Worm (Caenorhabditis elegans) whole organism, L3 larva: Measurements from ENCODE around the gene bre-5.

Source experiments
- R02D3.7 ChIP-seq: fragments of 150-350 bp; optimal IDR thresholded peaks from 2 replicates; lab custom pipeline; 2014; ENCODE audit warnings: missing biosample characterization, missing genetic modification characterization
- ZK546.5 ChIP-seq: sonication (generic microtip); optimal IDR thresholded peaks from 2 replicates; lab custom pipeline; 2017; ENCODE audit warnings: missing biosample characterization, missing genetic modification characterization
- aly-2 ChIP-seq: fragments of 150-350 bp; optimal IDR thresholded peaks from 2 replicates; lab custom pipeline; 2014; ENCODE audit warnings: missing biosample characterization, missing genetic modification characterization
- ama-1 ChIP-seq: fragments of 150-350 bp; optimal IDR thresholded peaks from 2 replicates; lab custom pipeline; 2018
- ceh-28 ChIP-seq: fragments of 150-350 bp; optimal IDR thresholded peaks from 2 replicates; lab custom pipeline; 2014; ENCODE audit warnings: missing biosample characterization, missing genetic modification reagents, missing genetic modification characterization
- ceh-82 ChIP-seq: fragments of 150-350 bp; optimal IDR thresholded peaks from 2 replicates; lab custom pipeline; 2014; ENCODE audit warnings: missing biosample characterization, missing genetic modification characterization
- ceh-9 ChIP-seq: sonication (generic microtip); optimal IDR thresholded peaks from 2 replicates; lab custom pipeline; 2018; ENCODE audit warnings: missing biosample characterization, missing genetic modification characterization
- egl-27 ChIP-seq: sonication (generic microtip); optimal IDR thresholded peaks from 4 replicates; lab custom pipeline; 2017; ENCODE audit warnings: missing biosample characterization, missing genetic modification reagents, missing genetic modification characterization
- egl-5 ChIP-seq: fragments of 150-350 bp; optimal IDR thresholded peaks from 2 replicates; lab custom pipeline; 2017; ENCODE audit warnings: missing biosample characterization, missing genetic modification reagents, missing genetic modification characterization, inconsistent platforms
- elt-1 ChIP-seq: fragments of 150-350 bp; optimal IDR thresholded peaks from 2 replicates; lab custom pipeline; 2014; ENCODE audit warnings: missing biosample characterization, missing genetic modification characterization
- elt-2 ChIP-seq: sonication (generic microtip); optimal IDR thresholded peaks from 2 replicates; lab custom pipeline; 2016; ENCODE audit warnings: missing genetic modification reagents, mild to moderate bottlenecking, missing genetic modification characterization, missing compliant biosample characterization
- elt-3 ChIP-seq, 3 experiments: fragments of 150-350 bp in 1 of 3; sonication (generic microtip) in 2 of 3; optimal IDR thresholded peaks; 2 replicates in 2 of 3; 4 replicates in 1 of 3; lab custom pipeline; 2014 to 2017; ENCODE audit warnings: missing biosample characterization in 3 of 3, missing genetic modification characterization in 3 of 3
- fkh-10 ChIP-seq: sonication (generic microtip); optimal IDR thresholded peaks from 2 replicates; lab custom pipeline; 2017; ENCODE audit warnings: missing biosample characterization, missing genetic modification reagents, missing genetic modification characterization
- fkh-2 ChIP-seq: fragments of 150-350 bp; optimal IDR thresholded peaks from 2 replicates; lab custom pipeline; 2014; ENCODE audit warnings: missing biosample characterization, missing genetic modification reagents, missing genetic modification characterization
- fos-1 ChIP-seq: fragments of 150-350 bp; optimal IDR thresholded peaks from 2 replicates; lab custom pipeline; 2014; ENCODE audit warnings: missing biosample characterization, missing genetic modification characterization
- hmg-11 ChIP-seq: sonication (generic microtip); optimal IDR thresholded peaks from 2 replicates; lab custom pipeline; 2016; ENCODE audit warnings: missing genetic modification characterization, missing compliant biosample characterization
- jun-1 ChIP-seq: fragments of 150-350 bp; optimal IDR thresholded peaks from 2 replicates; lab custom pipeline; 2014; ENCODE audit warnings: missing biosample characterization, missing genetic modification reagents, missing genetic modification characterization
- lin-15B ChIP-seq: fragments of 150-350 bp; optimal IDR thresholded peaks from 2 replicates; lab custom pipeline; 2014; ENCODE audit warnings: missing biosample characterization, missing genetic modification characterization
- lsy-12 ChIP-seq: sonication (generic microtip); optimal IDR thresholded peaks from 2 replicates; lab custom pipeline; 2016; ENCODE audit warnings: mild to moderate bottlenecking, missing genetic modification characterization, missing compliant biosample characterization
- nfya-1 ChIP-seq: sonication (generic microtip); optimal IDR thresholded peaks from 2 replicates; lab custom pipeline; 2017; ENCODE audit warnings: missing genetic modification characterization, mild to moderate bottlenecking, missing compliant biosample characterization, antibody characterized with exemption, moderate library complexity; ENCODE audit not compliant: insufficient read depth
- nhr-12 ChIP-seq: fragments of 150-350 bp; optimal IDR thresholded peaks from 2 replicates; lab custom pipeline; 2014; ENCODE audit warnings: missing biosample characterization, missing genetic modification characterization
- nhr-23 ChIP-seq: fragments of 150-350 bp; optimal IDR thresholded peaks from 2 replicates; lab custom pipeline; 2014; ENCODE audit warnings: missing biosample characterization, missing genetic modification reagents, missing genetic modification characterization
- nhr-25 ChIP-seq: sonication (generic microtip); optimal IDR thresholded peaks from 2 replicates; lab custom pipeline; 2017; ENCODE audit warnings: missing biosample characterization, missing genetic modification characterization
- nhr-43 ChIP-seq: sonication (generic microtip); optimal IDR thresholded peaks from 2 replicates; lab custom pipeline; 2016; ENCODE audit warnings: mild to moderate bottlenecking, missing genetic modification characterization, missing compliant biosample characterization; ENCODE audit not compliant: poor library complexity, severe bottlenecking
- nhr-67 ChIP-seq: fragments of 150-350 bp; optimal IDR thresholded peaks from 2 replicates; lab custom pipeline; 2014; ENCODE audit warnings: missing biosample characterization, missing genetic modification characterization
- nhr-76 ChIP-seq: fragments of 150-350 bp; sonication (generic microtip); optimal IDR thresholded peaks from 5 replicates; lab custom pipeline; 2014; ENCODE audit warnings: missing biosample characterization, missing genetic modification characterization
- pha-4 ChIP-seq: fragments of 150-350 bp; optimal IDR thresholded peaks from 2 replicates; lab custom pipeline; 2014; ENCODE audit warnings: missing biosample characterization, missing genetic modification reagents, missing genetic modification characterization
- skn-1 ChIP-seq: fragments of 150-350 bp; optimal IDR thresholded peaks from 2 replicates; lab custom pipeline; 2014; ENCODE audit warnings: missing biosample characterization, missing genetic modification characterization
- snpc-4 ChIP-seq: fragments of 150-350 bp; optimal IDR thresholded peaks from 2 replicates; lab custom pipeline; 2014; ENCODE audit warnings: missing biosample characterization, missing genetic modification characterization
- unc-39 ChIP-seq: sonication (generic microtip); optimal IDR thresholded peaks from 4 replicates; lab custom pipeline; 2017; ENCODE audit warnings: missing biosample characterization, missing genetic modification characterization
- zag-1 ChIP-seq: fragments of 150-350 bp; optimal IDR thresholded peaks from 2 replicates; lab custom pipeline; 2014; ENCODE audit warnings: missing biosample characterization, missing genetic modification characterization
- ztf-11 ChIP-seq: fragments of 150-350 bp; optimal IDR thresholded peaks from 2 replicates; lab custom pipeline; 2014; ENCODE audit warnings: missing biosample characterization, missing genetic modification characterization
- ztf-4 ChIP-seq: fragments of 150-350 bp; optimal IDR thresholded peaks from 2 replicates; lab custom pipeline; 2014; ENCODE audit warnings: missing biosample characterization, missing genetic modification characterization

Gene bre-5

DNA sequence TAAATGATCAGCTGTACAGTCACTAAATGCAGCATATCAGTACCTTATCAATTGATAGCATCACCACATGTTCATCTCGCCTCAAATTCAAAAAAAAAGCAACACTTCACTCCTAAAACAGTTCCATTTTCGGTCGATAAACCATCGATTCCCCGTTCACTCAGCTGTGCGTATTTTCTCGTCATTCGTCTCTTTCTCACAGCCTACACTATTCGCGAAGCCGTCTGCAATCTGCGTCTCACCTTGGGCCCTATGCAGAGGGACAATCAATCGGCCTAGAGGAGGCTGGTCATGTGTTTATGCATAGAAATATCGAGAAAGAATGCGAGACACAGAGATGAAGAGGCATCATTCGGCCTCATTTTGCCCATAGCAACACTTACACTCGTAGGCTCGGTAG lies 18.6 kb downstream of the bre-5 start (continued):
- TF ChIP-seq lsy-12 (tag; lab: Kevin White, UChicago), result peak; percentile 83
- peak; percentile 92 for TF ChIP-seq pha-4
- TF ChIP-seq R02D3.7 (tag; lab: Kevin White, UChicago), result no peak
- TF ChIP-seq nhr-12 (tag; lab: Kevin White, UChicago), result no peak
- peak; percentile 89 for TF ChIP-seq hmg-11 (tag; lab: Kevin White, UChicago)
- TF ChIP-seq snpc-4, result peak; percentile 34
- TF ChIP-seq unc-39 (tag; lab: Kevin White, UChicago), result no peak
- no peak for TF ChIP-seq aly-2 (tag; lab: Kevin White, UChicago)
- TF ChIP-seq ceh-9 (tag; lab: Kevin White, UChicago), result no peak
- TF ChIP-seq nhr-67 (tag; lab: Kevin White, UChicago), result no peak
- TF ChIP-seq nfya-1, result peak; percentile 89
- TF ChIP-seq ama-1, result peak; percentile 79

DNA sequence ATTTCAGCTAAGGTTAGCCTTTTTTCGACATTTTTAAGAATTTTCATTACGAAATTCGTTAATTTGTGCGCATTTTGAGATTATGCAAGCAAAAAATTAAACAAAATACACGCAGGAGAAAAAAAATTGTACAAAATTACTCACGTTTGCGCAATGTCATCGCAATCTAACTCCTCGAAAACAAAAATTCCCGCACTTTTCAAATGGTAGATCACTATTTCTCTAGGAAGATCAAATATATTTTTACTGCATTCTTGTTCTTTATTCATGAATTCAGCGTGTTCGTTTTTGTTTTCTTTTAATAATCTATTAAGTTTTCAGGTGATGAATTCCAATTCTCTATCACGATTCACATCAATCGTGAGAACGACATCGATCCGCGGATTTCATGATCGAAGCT lies 20.0 kb downstream of the bre-5 start, which contains the start of the genes T12G3.6 and mrpl-51:
TSS of gene T12G3.6 (minus strand) at position 269 of the 400 bp plus-strand sequence.
TSS of gene mrpl-51 (plus strand) at position 322 of the 400 bp plus-strand sequence.
- TF ChIP-seq nhr-76 (tag; lab: Kevin White, UChicago) (no peak), nfya-1 (no peak), R02D3.7 (tag; lab: Kevin White, UChicago) (no peak), ztf-11 (tag; lab: Kevin White, UChicago) (no peak), fkh-2 (tag; lab: Kevin White, UChicago) (no peak), elt-3 (tag; optimal IDR thresholded peaks at IDR 0.05; lab: Kevin White, UChicago) (no peak), skn-1 (no peak)

DNA sequence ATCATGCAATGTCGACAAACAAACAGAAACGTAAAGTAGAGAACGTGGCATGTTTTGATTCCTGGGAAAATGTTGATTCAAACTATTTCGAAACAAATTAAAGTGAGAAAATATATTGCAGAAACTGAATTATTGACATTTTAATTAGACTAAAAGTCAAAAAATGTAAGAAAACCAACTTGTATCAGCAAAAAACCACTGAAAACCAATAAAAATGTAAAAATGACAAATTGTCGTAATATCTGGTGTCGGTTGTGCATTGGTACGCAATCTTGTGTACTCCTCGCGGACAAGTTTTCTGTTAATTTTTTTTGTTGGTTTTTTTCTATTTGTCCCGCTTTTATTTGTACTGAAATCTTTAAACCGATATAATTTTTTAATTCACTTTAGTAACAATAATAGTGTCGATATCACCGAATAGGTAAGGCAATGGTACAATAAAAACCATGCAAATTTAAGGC lies 21.3 kb downstream of the bre-5 start, which contains the start of gene T12G3.11:
TSS of gene T12G3.11 (minus strand) at position 51 of the 461 bp plus-strand sequence.
- peak; percentile 67 for TF ChIP-seq lin-15B (tag; lab: Kevin White, UChicago)
- TF ChIP-seq hmg-11 (tag; lab: Kevin White, UChicago), result peak; percentile 40
- peak; percentile 8 for TF ChIP-seq nhr-25 (tag; lab: Kevin White, UChicago)
- peak; percentile 14 for TF ChIP-seq nhr-23 (tag; lab: Kevin White, UChicago)
- TF ChIP-seq ceh-28 (tag; lab: Kevin White, UChicago), result no peak
- peak; percentile 50 for TF ChIP-seq nfya-1
- TF ChIP-seq nhr-67 (tag; lab: Kevin White, UChicago), result no peak
- no peak for TF ChIP-seq zag-1 (tag; lab: Kevin White, UChicago)
- peak; percentile 29 for TF ChIP-seq egl-5
- TF ChIP-seq fos-1 (tag; lab: Kevin White, UChicago), result no peak
- no peak for TF ChIP-seq jun-1 (tag; lab: Kevin White, UChicago)
- TF ChIP-seq egl-27 (tag; lab: Kevin White, UChicago), result no peak
- peak; percentile 26 for TF ChIP-seq snpc-4
- TF ChIP-seq lsy-12 (tag; lab: Kevin White, UChicago), result no peak
- TF ChIP-seq nhr-76 (tag; lab: Kevin White, UChicago), result no peak
- TF ChIP-seq ZK546.5, result no peak
- no peak for TF ChIP-seq fkh-10 (GFP tag; lab: Kevin White, UChicago)
- no peak for TF ChIP-seq nhr-12 (tag; lab: Kevin White, UChicago)
- peak; percentile 46 for TF ChIP-seq pha-4

DNA sequence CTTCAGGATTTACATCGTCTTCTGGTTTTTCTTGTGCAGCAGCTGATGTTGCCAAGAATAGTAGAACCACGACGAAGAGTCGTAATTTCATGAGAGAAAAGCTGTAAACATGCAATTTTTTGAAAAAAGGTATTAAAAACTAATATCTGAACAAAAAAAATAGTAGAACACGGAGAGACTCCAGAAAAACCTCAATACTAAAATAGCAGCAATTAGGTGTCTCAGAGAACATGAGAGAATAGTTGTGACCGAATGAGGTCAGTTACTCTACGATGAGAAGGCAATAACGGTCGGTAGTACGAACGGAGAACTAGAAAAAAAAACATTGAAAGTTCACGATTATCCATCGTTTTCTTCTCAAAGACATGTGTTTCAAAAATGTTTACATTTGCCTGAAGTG lies 21.9 kb downstream of the bre-5 start, which contains the start of gene tgn-38:
TSS of gene tgn-38 (minus strand) at position 101 of the 400 bp plus-strand sequence.
- TF ChIP-seq skn-1 (no peak), ceh-82 (no peak), elt-2 (tag; lab: Kevin White, UChicago) (no peak), lin-15B (tag; lab: Kevin White, UChicago) (no peak)

DNA sequence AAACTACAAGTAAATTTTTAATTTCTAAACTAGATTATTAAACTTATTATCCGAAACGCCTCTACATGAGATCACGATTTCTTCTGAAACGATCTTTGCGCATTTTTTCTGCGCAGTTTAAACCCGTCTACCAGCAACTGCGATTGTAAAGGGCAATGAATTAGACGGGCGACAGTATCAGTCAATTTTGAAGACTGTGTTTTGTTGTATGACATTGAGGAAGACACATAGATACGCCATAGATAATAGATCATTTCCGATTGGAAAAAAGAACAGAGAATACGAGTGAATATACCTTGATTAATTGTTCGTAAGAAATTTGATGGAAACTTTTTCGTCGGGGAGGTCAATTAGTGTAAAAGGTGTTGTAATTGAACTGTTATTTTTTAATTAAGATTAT lies 29.7 kb downstream of the bre-5 start:
- TF ChIP-seq fkh-10 (GFP tag; lab: Kevin White, UChicago) (no peak), ceh-9 (tag; lab: Kevin White, UChicago) (no peak), elt-2 (tag; lab: Kevin White, UChicago) (no peak), elt-1 (tag; lab: Kevin White, UChicago) (peak; percentile 89), nfya-1 (no peak), fos-1 (tag; lab: Kevin White, UChicago) (no peak), nhr-43 (peak; percentile 73), ztf-4 (tag; lab: Kevin White, UChicago) (no peak), nhr-25 (tag; lab: Kevin White, UChicago) (peak; percentile 92)
